Worm (Caenorhabditis elegans): Measurements from ENCODE around the gene div-1.

div-1 gene

DNA sequence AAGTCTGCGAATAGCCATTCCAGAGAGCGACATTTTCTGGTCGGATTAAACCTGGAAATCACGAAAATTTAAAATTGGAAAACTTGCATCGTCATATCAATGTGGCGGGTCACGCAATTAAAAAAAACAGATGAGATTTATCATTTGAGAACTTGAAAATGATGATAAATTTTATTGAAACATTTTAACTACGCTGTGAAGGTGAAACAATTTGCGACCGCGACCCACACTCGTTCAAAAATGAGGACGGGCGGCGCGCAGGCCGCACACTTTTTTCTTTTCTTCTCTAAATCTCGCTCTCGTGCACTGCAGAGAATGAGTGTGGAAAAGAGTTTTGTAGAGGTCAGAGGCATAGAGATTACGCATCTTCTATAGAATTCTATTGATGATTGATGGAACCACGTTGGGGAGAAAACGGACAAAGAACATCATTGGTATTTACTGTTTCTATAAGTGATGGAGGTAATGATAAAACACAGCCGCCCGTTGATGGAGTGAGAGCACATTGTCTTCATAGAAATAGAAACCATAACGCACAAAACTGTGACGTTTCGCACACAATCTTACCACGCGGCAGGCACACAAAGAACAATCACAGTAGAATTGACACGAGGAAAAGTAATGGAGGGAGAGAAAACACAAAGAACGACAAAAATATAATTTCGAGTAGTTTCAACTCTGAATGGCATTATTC is 31.6 kb downstream of the div-1 start, which contains the start of gene cts-1 (continued):
- TF ChIP-seq tbp1 (GFP tag; optimal IDR thresholded peaks at IDR 0.05) (peak; percentile 59), cebp-2 (GFP tag; IDR thresholded peaks at IDR 0.05) (no peak), ceh-40 (GFP tag; IDR thresholded peaks at IDR 0.05) (no peak), hmg-1.2 (GFP tag; IDR thresholded peaks at IDR 0.05) (no peak), nfya-2 (GFP tag; IDR thresholded peaks at IDR 0.05) (no peak), lsl-1 (GFP tag; optimal IDR thresholded peaks at IDR 0.05) (peak; percentile 39), madf-10 (tag; optimal IDR thresholded peaks at IDR 0.05) (peak; percentile 61), Y53F4B.3 (GFP tag; IDR thresholded peaks at IDR 0.05) (no peak), lin-40 (tag; optimal IDR thresholded peaks at IDR 0.05) (peak; percentile 73), egl-44 (GFP tag; IDR thresholded peaks at IDR 0.05) (no peak), Y79H2A.3 (GFP tag; conservative IDR thresholded peaks at IDR 0.05) (no peak), lin-35 (GFP tag; optimal IDR thresholded peaks at IDR 0.05) (no peak), athp-1 (tag; optimal IDR thresholded peaks at IDR 0.05) (peak; percentile 53), nhr-120 (GFP tag; IDR thresholded peaks at IDR 0.05) (no peak), F23B12.7 (tag; optimal IDR thresholded peaks at IDR 0.05; ENCODE audit: insufficient read depth) (peak; percentile 57), let-607 (tag; optimal IDR thresholded peaks at IDR 0.05) (peak; percentile 63 to 91), ZK185.1 (tag; optimal IDR thresholded peaks at IDR 0.05; ENCODE audit: poor library complexity, severe bottlenecking) (peak; percentile 63), attf-5 (GFP tag; optimal IDR thresholded peaks at IDR 0.05) (peak; percentile 92), cebp-1 (GFP tag; IDR thresholded peaks at IDR 0.05) (no peak), cebp-1 (tag; optimal IDR thresholded peaks at IDR 0.05) (peak; percentile 73), bed-1 (GFP tag; IDR thresholded peaks at IDR 0.05) (no peak), attf-6 (GFP tag; IDR thresholded peaks at IDR 0.05) (no peak), somi-1 (GFP tag; optimal IDR thresholded peaks at IDR 0.05) (no peak), K11D2.4 (GFP tag; IDR thresholded peaks at IDR 0.05) (no peak), dpff-1 (tag; optimal IDR thresholded peaks at IDR 0.05) (no peak), let-526 (GFP tag; IDR thresholded peaks at IDR 0.05) (no peak), akir-1 (GFP tag; optimal IDR thresholded peaks at IDR 0.05) (no peak), aptf-3 (GFP tag; IDR thresholded peaks at IDR 0.05) (no peak), ztf-6 (GFP tag; IDR thresholded peaks at IDR 0.05) (no peak), F39B2.1 (GFP tag; IDR thresholded peaks at IDR 0.05) (no peak), lir-1 (GFP tag; conservative IDR thresholded peaks at IDR 0.05) (no peak), B0035.1 (tag; optimal IDR thresholded peaks at IDR 0.05) (peak; percentile 49), T26A5.8 (tag; optimal IDR thresholded peaks at IDR 0.05) (no peak), fkh-3 (tag; optimal IDR thresholded peaks at IDR 0.05) (no peak), snpc-4 (GFP tag; optimal IDR thresholded peaks at IDR 0.05) (peak; percentile 60), snpc-4 (tag; optimal IDR thresholded peaks at IDR 0.05) (peak in 3 of 4 experiments; percentile 57 to 62 (median 61)), chd-7 (tag; optimal IDR thresholded peaks at IDR 0.05) (peak; percentile 37), rec-8 (tag; optimal IDR thresholded peaks at IDR 0.05) (no peak), hsf-1 (GFP tag; IDR thresholded peaks at IDR 0.05) (no peak), pbrm-1 (GFP tag; IDR thresholded peaks at IDR 0.05) (no peak), ztf-26 (tag; optimal IDR thresholded peaks at IDR 0.05) (peak; percentile 7), Y53G8AR.9 (GFP tag; conservative IDR thresholded peaks at IDR 0.05) (no peak), ama-1 (optimal IDR thresholded peaks at IDR 0.05) (no peak), ama-1 (GFP tag; optimal IDR thresholded peaks at IDR 0.05) (no peak), unc-62 (GFP tag; optimal IDR thresholded peaks at IDR 0.05) (peak; percentile 55), bed-2 (GFP tag; IDR thresholded peaks at IDR 0.05) (no peak), atf-7 (tag; optimal IDR thresholded peaks at IDR 0.05) (peak; percentile 80)

Data from whole organism, young adult.